Worm (Caenorhabditis elegans) whole organism, L1 larva: ENCODE data around the gene nlp-7.

Experiments
- C04F5.9 ChIP-seq: sonication (generic microtip); optimal IDR thresholded peaks from 2 replicates; lab custom pipeline; 2016; ENCODE audit warnings: missing genetic modification characterization, missing compliant biosample characterization
- C16A3.4 ChIP-seq: fragments of 150-350 bp; optimal IDR thresholded peaks from 2 replicates; lab custom pipeline; 2014; ENCODE audit warnings: missing biosample characterization, missing genetic modification characterization
- C34B4.2 ChIP-seq: sonication (generic microtip); optimal IDR thresholded peaks from 2 replicates; lab custom pipeline; 2017; ENCODE audit warnings: mild to moderate bottlenecking, missing genetic modification characterization, missing compliant biosample characterization
- F16B12.6 ChIP-seq: fragments of 150-350 bp; optimal IDR thresholded peaks from 2 replicates; lab custom pipeline; 2014; ENCODE audit warnings: missing biosample characterization, missing genetic modification characterization
- Y116A8C.19 ChIP-seq: sonication (generic microtip); optimal IDR thresholded peaks from 2 replicates; lab custom pipeline; 2016; ENCODE audit warnings: missing compliant biosample characterization, missing genetic modification characterization, borderline replicate concordance
- alr-1 ChIP-seq: fragments of 200-800 bp; sonication (Bioruptor generic); optimal IDR thresholded peaks from 2 replicates; lab custom pipeline; 2018; ENCODE audit warnings: borderline replicate concordance, mild to moderate bottlenecking, missing genetic modification characterization, missing compliant biosample characterization
- aly-2 ChIP-seq: fragments of 150-350 bp; optimal IDR thresholded peaks from 2 replicates; lab custom pipeline; 2014; ENCODE audit warnings: missing biosample characterization, missing genetic modification characterization
- ceh-63 ChIP-seq: fragments of 200-800 bp; sonication (Bioruptor generic); optimal IDR thresholded peaks from 2 replicates; lab custom pipeline; 2018; ENCODE audit warnings: mild to moderate bottlenecking, missing genetic modification characterization, missing compliant biosample characterization
- ceh-82 ChIP-seq, 3 experiments: fragments of 150-350 bp in 1 of 3; sonication (generic microtip) in 2 of 3; optimal IDR thresholded peaks; 2 replicates each; lab custom pipeline; 2014 to 2017; ENCODE audit warnings: missing biosample characterization in 3 of 3, missing genetic modification characterization in 3 of 3
- ceh-90 ChIP-seq: sonication (generic microtip); optimal IDR thresholded peaks from 2 replicates; lab custom pipeline; 2016; ENCODE audit warnings: missing genetic modification characterization, missing compliant biosample characterization
- ces-1 ChIP-seq: fragments of 150-350 bp; optimal IDR thresholded peaks from 2 replicates; lab custom pipeline; 2014; ENCODE audit warnings: missing biosample characterization, missing genetic modification reagents, missing genetic modification characterization
- dpl-1 ChIP-seq, 3 experiments: fragments of 150-350 bp in 2 of 3; sonication (generic microtip) in 1 of 3; optimal IDR thresholded peaks; 2 replicates each; lab custom pipeline; 2014 to 2017; ENCODE audit warnings: missing biosample characterization in 3 of 3, missing genetic modification characterization in 3 of 3, missing genetic modification reagents in 3 of 3
- dsc-1 ChIP-seq: sonication (generic microtip); optimal IDR thresholded peaks from 2 replicates; lab custom pipeline; 2016; ENCODE audit warnings: mild to moderate bottlenecking, missing genetic modification characterization, missing compliant biosample characterization
- efl-1 ChIP-seq, 4 experiments: fragments of 150-350 bp; optimal IDR thresholded peaks in 3 of 4; peaks in 1 of 4; 1 replicate in 1 of 4; 2 replicates in 3 of 4; lab custom pipeline; 2014; ENCODE audit warnings: missing biosample characterization in 2 of 4, missing genetic modification characterization in 2 of 4, missing genetic modification reagents in 2 of 4
- egl-27 ChIP-seq, 2 experiments: fragments of 150-350 bp in 1 of 2; sonication (generic microtip); optimal IDR thresholded peaks; 3 replicates each; lab custom pipeline; 2017 to 2018; ENCODE audit warnings: missing biosample characterization in 2 of 2, missing genetic modification characterization in 2 of 2, missing genetic modification reagents in 2 of 2
- elt-2 ChIP-seq: sonication (generic microtip); optimal IDR thresholded peaks from 2 replicates; lab custom pipeline; 2016; ENCODE audit warnings: missing genetic modification characterization, mild to moderate bottlenecking, inconsistent platforms, missing compliant biosample characterization, missing genetic modification reagents
- fkh-8 ChIP-seq: sonication (generic microtip); optimal IDR thresholded peaks from 2 replicates; lab custom pipeline; 2016; ENCODE audit warnings: mild to moderate bottlenecking, missing genetic modification characterization, missing compliant biosample characterization
- fos-1 ChIP-seq: fragments of 150-350 bp; optimal IDR thresholded peaks from 2 replicates; lab custom pipeline; 2014; ENCODE audit warnings: missing biosample characterization, missing genetic modification characterization
- isw-1 ChIP-seq: fragments of 200-800 bp; sonication (Bioruptor generic); IDR thresholded peaks from 2 replicates; pipeline ENCODE4 v1.3.6; 2022; ENCODE audit warnings: missing genetic modification characterization, missing compliant biosample characterization
- jun-1 ChIP-seq: fragments of 150-350 bp; optimal IDR thresholded peaks from 2 replicates; lab custom pipeline; 2014; ENCODE audit warnings: missing biosample characterization, missing genetic modification reagents, missing genetic modification characterization
- lin-14 ChIP-seq: fragments of 200-800 bp; sonication (Bioruptor generic); optimal IDR thresholded peaks from 2 replicates; lab custom pipeline; 2018; ENCODE audit warnings: mild to moderate bottlenecking, missing genetic modification characterization, moderate library complexity, missing compliant biosample characterization
- lin-15B ChIP-seq: fragments of 150-350 bp; sonication (generic microtip); optimal IDR thresholded peaks from 3 replicates; lab custom pipeline; 2014; ENCODE audit warnings: missing biosample characterization, missing genetic modification characterization
- lin-35 ChIP-seq, 2 experiments: fragments of 150-350 bp; optimal IDR thresholded peaks; 2 replicates each; lab custom pipeline; 2014; ENCODE audit warnings: missing biosample characterization in 2 of 2, missing genetic modification characterization in 2 of 2, missing genetic modification reagents in 2 of 2
- lsy-2 ChIP-seq, 2 experiments: fragments of 150-350 bp; optimal IDR thresholded peaks; 2 replicates each; lab custom pipeline; 2014; ENCODE audit warnings: missing biosample characterization in 2 of 2, missing genetic modification characterization in 2 of 2
- mdl-1 ChIP-seq, 2 experiments: fragments of 150-350 bp; optimal IDR thresholded peaks; 2 replicates each; lab custom pipeline; 2014 to 2017; ENCODE audit warnings: missing biosample characterization in 2 of 2, missing genetic modification characterization in 2 of 2, inconsistent platforms in 1 of 2
- mep-1 ChIP-seq: fragments of 150-350 bp; optimal IDR thresholded peaks from 2 replicates; lab custom pipeline; 2014; ENCODE audit warnings: missing biosample characterization, missing genetic modification characterization
- nhr-11 ChIP-seq: fragments of 150-350 bp; optimal IDR thresholded peaks from 2 replicates; lab custom pipeline; 2014; ENCODE audit warnings: missing biosample characterization, missing genetic modification characterization
- nhr-19 ChIP-seq: fragments of 200-800 bp; sonication (Bioruptor generic); conservative IDR thresholded peaks from 2 replicates; pipeline ENCODE4 v1.3.6; 2022; ENCODE audit warnings: missing genetic modification characterization, missing compliant biosample characterization
- nhr-237 ChIP-seq: fragments of 150-350 bp; optimal IDR thresholded peaks from 2 replicates; lab custom pipeline; 2014; ENCODE audit warnings: missing biosample characterization, missing genetic modification characterization
- nhr-47 ChIP-seq: sonication (generic microtip); optimal IDR thresholded peaks from 2 replicates; lab custom pipeline; 2016; ENCODE audit warnings: mild to moderate bottlenecking, missing genetic modification characterization, moderate library complexity, missing compliant biosample characterization
- nhr-85 ChIP-seq: sonication (generic microtip); peaks from one replicate; lab custom pipeline; 2016; ENCODE audit warnings: missing genetic modification characterization, inconsistent platforms, missing compliant biosample characterization
- pax-3 ChIP-seq: fragments of 200-800 bp; sonication (Bioruptor generic); optimal IDR thresholded peaks from 2 replicates; lab custom pipeline; 2018; ENCODE audit warnings: mild to moderate bottlenecking, missing genetic modification characterization, moderate library complexity, missing compliant biosample characterization
- rnt-1 ChIP-seq: sonication (generic microtip); optimal IDR thresholded peaks from 2 replicates; lab custom pipeline; 2016; ENCODE audit warnings: mild to moderate bottlenecking, missing genetic modification characterization, moderate library complexity, missing compliant biosample characterization
- snpc-4 ChIP-seq: fragments of 150-350 bp; optimal IDR thresholded peaks from 2 replicates; lab custom pipeline; 2014; ENCODE audit warnings: missing biosample characterization, missing genetic modification characterization
- sox-4 ChIP-seq: sonication (generic microtip); optimal IDR thresholded peaks from 2 replicates; lab custom pipeline; 2016; ENCODE audit warnings: missing genetic modification characterization, missing compliant biosample characterization
- unc-130 ChIP-seq: fragments of 150-350 bp; optimal IDR thresholded peaks from 2 replicates; lab custom pipeline; 2017; ENCODE audit warnings: missing biosample characterization, missing genetic modification characterization, inconsistent platforms
- unc-86 ChIP-seq: sonication (generic microtip); optimal IDR thresholded peaks from 2 replicates; lab custom pipeline; 2016; ENCODE audit warnings: missing genetic modification characterization, missing compliant biosample characterization
- vab-15 ChIP-seq: sonication (generic microtip); optimal IDR thresholded peaks from 2 replicates; lab custom pipeline; 2017; ENCODE audit warnings: missing genotype, mild to moderate bottlenecking, missing genetic modification characterization, missing compliant biosample characterization
- zip-4 ChIP-seq: fragments of 200-800 bp; sonication (Bioruptor generic); optimal IDR thresholded peaks from 2 replicates; lab custom pipeline; 2018; ENCODE audit warnings: mild to moderate bottlenecking, missing genetic modification characterization, moderate library complexity, missing compliant biosample characterization
- ztf-11 ChIP-seq, 2 experiments: sonication (generic microtip); optimal IDR thresholded peaks; 2 replicates each; lab custom pipeline; 2016 to 2017; ENCODE audit warnings: missing genetic modification characterization in 2 of 2, missing biosample characterization in 1 of 2, missing compliant biosample characterization in 1 of 2
- ztf-4 ChIP-seq: fragments of 150-350 bp; optimal IDR thresholded peaks from 2 replicates; lab custom pipeline; 2014; ENCODE audit warnings: missing biosample characterization, missing genetic modification characterization

Gene nlp-7

DNA sequence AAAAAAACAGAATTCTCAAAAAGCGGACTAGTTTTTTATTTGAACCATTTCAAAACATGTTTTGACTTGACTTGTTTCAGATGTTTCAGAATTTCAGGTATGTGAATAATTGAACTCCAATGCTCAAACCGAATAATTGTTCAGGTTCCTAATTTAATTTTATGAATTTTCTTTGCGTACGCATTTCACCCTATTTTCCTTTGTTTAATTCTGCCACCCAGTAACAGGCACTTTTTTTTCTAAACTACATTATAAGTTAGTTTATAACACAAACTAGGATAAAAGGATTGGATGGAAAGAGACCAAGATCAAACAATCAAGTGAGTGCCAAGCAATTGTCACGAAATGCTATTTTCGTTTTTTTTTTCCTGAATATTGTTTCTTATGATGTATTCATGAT is 5.5 kb downstream of the nlp-7 start:
- TF ChIP-seq efl-1 (optimal IDR thresholded peaks at IDR 0.05; lab: Kevin White, UChicago) (no peak), efl-1 (GFP tag; optimal IDR thresholded peaks at IDR 0.05 in 1 of 2; lab: Kevin White, UChicago) (peak in 1 of 2 experiments; percentile 17), Y116A8C.19 (tag; lab: Kevin White, UChicago) (no peak)

ce11 chrX:8599725-8600124 is 6.7 kb downstream of the nlp-7 start:
- TF ChIP-seq elt-2 (tag; lab: Kevin White, UChicago) = no peak
- TF ChIP-seq lin-14 (GFP tag; lab: Kevin White, UChicago) = peak; percentile 11
- peak; percentile 17 for TF ChIP-seq sox-4 (tag; lab: Kevin White, UChicago)
- peak; percentile 74 for TF ChIP-seq dsc-1 (tag; lab: Kevin White, UChicago)
- TF ChIP-seq pax-3 (tag; lab: Kevin White, UChicago) = peak; percentile 8
- TF ChIP-seq F16B12.6 (tag; lab: Kevin White, UChicago) = no peak
- TF ChIP-seq isw-1 (GFP tag; lab: Robert Waterston, UW) = no peak
- TF ChIP-seq aly-2 (tag; lab: Kevin White, UChicago) = no peak
- TF ChIP-seq fkh-8 = peak; percentile 51

- TF ChIP-seq ztf-11 (tag; optimal IDR thresholded peaks at IDR 0.05; lab: Kevin White, UChicago) (no peak), zip-4 (no peak), mdl-1 (tag; optimal IDR thresholded peaks at IDR 0.05; lab: Kevin White, UChicago) (no peak)
Measured at ce11 chrX:8601235-8601634, 8.3 kb downstream of the nlp-7 start, which contains the start of gene F18E9.1. F18E9.1 (plus strand) TSS chrX:8601535.

ce11 chrX:8602722-8603427 is 9.9 kb downstream of the nlp-7 start:
- no peak for TF ChIP-seq vab-15 (tag; lab: Kevin White, UChicago)
- no peak for TF ChIP-seq nhr-11 (tag; lab: Kevin White, UChicago)
- TF ChIP-seq aly-2 (tag; lab: Kevin White, UChicago) = no peak
- no peak for TF ChIP-seq egl-27 (tag; optimal IDR thresholded peaks at IDR 0.05; lab: Kevin White, UChicago)
- TF ChIP-seq mep-1 (tag; lab: Kevin White, UChicago) = no peak
- TF ChIP-seq fos-1 = no peak
- no peak for TF ChIP-seq nhr-47 (tag; lab: Kevin White, UChicago)
- no peak for TF ChIP-seq F16B12.6 (tag; lab: Kevin White, UChicago)
- no peak for TF ChIP-seq ztf-11 (tag; optimal IDR thresholded peaks at IDR 0.05; lab: Kevin White, UChicago)
- TF ChIP-seq ceh-90 (tag; lab: Kevin White, UChicago) = no peak
- no peak for TF ChIP-seq lin-15B (tag; lab: Kevin White, UChicago)
- TF ChIP-seq unc-86 = no peak
- no peak for TF ChIP-seq snpc-4 (tag; lab: Kevin White, UChicago)
- TF ChIP-seq rnt-1 (tag; lab: Kevin White, UChicago) = no peak
- no peak for TF ChIP-seq ces-1
- TF ChIP-seq unc-130 (tag; lab: Kevin White, UChicago) = no peak
- no peak for TF ChIP-seq ceh-82 (tag; optimal IDR thresholded peaks at IDR 0.05; lab: Kevin White, UChicago)
- no peak for TF ChIP-seq Y116A8C.19 (tag; lab: Kevin White, UChicago)
- TF ChIP-seq C16A3.4 (tag; lab: Kevin White, UChicago) = no peak

ce11 chrX:8604160-8604559 is 11.2 kb downstream of the nlp-7 start:
- TF ChIP-seq elt-2 (tag; lab: Kevin White, UChicago) (peak; percentile 29), zip-4 (no peak), dpl-1 (GFP tag; optimal IDR thresholded peaks at IDR 0.05; lab: Kevin White, UChicago) (no peak)

ce11 chrX:8605005-8605404 is 12.0 kb downstream of the nlp-7 start, which contains the start of the genes H35N09.2 and H35N09.1:
H35N09.2 (minus strand) TSS chrX:8605058.
H35N09.1 (plus strand) TSS chrX:8605339.
- no peak for TF ChIP-seq nhr-237 (tag; lab: Kevin White, UChicago)
- no peak for TF ChIP-seq nhr-85 (tag; lab: Kevin White, UChicago)
- peak; percentile 8 to 78 for TF ChIP-seq lin-35 (GFP tag; optimal IDR thresholded peaks at IDR 0.05; lab: Kevin White, UChicago)
- no peak for TF ChIP-seq alr-1 (tag; lab: Kevin White, UChicago)
- peak; percentile 39 to 67 for TF ChIP-seq lsy-2 (tag; optimal IDR thresholded peaks at IDR 0.05; lab: Kevin White, UChicago)
- TF ChIP-seq lin-15B (tag; lab: Kevin White, UChicago) = no peak
- TF ChIP-seq jun-1 (tag; lab: Kevin White, UChicago) = peak; percentile 17
- TF ChIP-seq C34B4.2 (tag; lab: Kevin White, UChicago) = no peak
- TF ChIP-seq ceh-63 = no peak
- TF ChIP-seq C04F5.9 = no peak
- peak; percentile 5 to 65 (median 55) for TF ChIP-seq dpl-1 (GFP tag; optimal IDR thresholded peaks at IDR 0.05; lab: Kevin White, UChicago)
- TF ChIP-seq sox-4 (tag; lab: Kevin White, UChicago) = no peak
- no peak for TF ChIP-seq ztf-4 (tag; lab: Kevin White, UChicago)
- no peak for TF ChIP-seq nhr-19 (GFP tag; lab: Robert Waterston, UW)
